Fruit fly (Drosophila melanogaster): ENCODE measurements around the gene mRpL45.

The mRpL45 gene

DNA sequence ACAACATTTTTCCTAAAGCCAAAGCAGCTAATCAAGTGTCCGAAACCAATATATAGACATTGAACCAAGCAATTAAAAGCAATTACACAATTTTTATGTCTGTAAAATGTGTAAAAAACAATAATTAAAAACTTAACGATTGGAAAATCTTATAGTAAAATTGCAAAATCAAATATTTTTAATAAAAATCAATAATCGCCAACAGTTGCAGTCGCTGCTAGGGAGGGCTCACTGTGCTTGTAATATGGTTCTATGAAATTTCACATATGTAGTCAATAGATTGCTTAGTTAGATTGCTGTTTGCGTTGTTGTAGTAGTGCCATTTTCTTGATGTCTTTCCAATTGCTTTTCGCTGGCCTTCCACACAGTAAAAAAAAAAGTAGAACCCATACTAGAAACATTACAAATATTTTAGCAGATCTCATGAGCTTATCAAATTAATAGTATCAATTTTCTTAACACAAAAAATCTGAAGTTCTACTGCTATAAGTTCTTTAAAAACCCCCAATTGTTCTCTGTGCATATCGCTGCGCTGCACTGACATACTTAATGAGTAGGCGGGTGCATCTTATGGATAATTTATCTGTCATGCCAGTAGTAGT, 42.1 kb upstream of the mRpL45 start:
- TF ChIP-seq tai (GFP tag; optimal IDR thresholded peaks at IDR 0.05), result no peak
- TF ChIP-seq Dif (GFP tag; optimal IDR thresholded peaks at IDR 0.05; ENCODE audit: partially characterized antibody), result no peak
- no peak for TF ChIP-seq Mio (GFP tag; optimal IDR thresholded peaks at IDR 0.05)
- no peak for TF ChIP-seq CG32264 (GFP tag; optimal IDR thresholded peaks at IDR 0.05)
- TF ChIP-seq dsf (GFP tag; optimal IDR thresholded peaks at IDR 0.05; ENCODE audit: borderline replicate concordance), result no peak
- no peak for TF ChIP-seq woc (GFP tag; optimal IDR thresholded peaks at IDR 0.05)
- TF ChIP-seq psq (GFP tag; optimal IDR thresholded peaks at IDR 0.05), result no peak
- TF ChIP-seq Vsx2 (GFP tag; optimal IDR thresholded peaks at IDR 0.05; ENCODE audit: partially characterized antibody), result no peak
- no peak for TF ChIP-seq OdsH (GFP tag; optimal IDR thresholded peaks at IDR 0.05)
- TF ChIP-seq foxo (GFP tag; optimal IDR thresholded peaks at IDR 0.05), result no peak
- TF ChIP-seq CG9705 (GFP tag; optimal IDR thresholded peaks at IDR 0.05), result no peak
- TF ChIP-seq brk (GFP tag; optimal IDR thresholded peaks at IDR 0.05), result no peak
- TF ChIP-seq Hr78 (GFP tag; optimal IDR thresholded peaks at IDR 0.05), result no peak
- TF ChIP-seq GATAd (GFP tag; optimal IDR thresholded peaks at IDR 0.05), result no peak
- TF ChIP-seq fru (GFP tag; optimal IDR thresholded peaks at IDR 0.05), result no peak

DNA sequence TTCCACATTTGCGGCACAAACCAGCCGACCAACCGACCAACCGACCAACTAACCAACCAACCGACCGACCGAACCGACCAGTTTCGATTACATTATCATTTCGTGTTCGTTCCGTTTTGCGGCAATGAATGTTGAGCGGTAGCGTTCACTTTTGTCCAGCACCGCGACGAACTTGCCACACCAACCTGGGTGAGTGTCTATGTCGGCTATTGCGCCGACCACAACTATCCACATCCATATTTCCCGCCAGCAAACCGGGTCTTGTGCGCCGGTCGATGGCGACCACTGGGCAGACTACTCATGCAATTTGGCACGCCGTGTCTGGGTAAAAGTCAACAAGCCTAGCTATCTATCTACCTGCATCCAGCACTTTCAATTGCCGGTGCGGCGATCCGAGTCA, 41.3 kb upstream of the mRpL45 start:
- TF ChIP-seq GATAd (GFP tag; optimal IDR thresholded peaks at IDR 0.05), result no peak
- no peak for TF ChIP-seq sv (GFP tag; optimal IDR thresholded peaks at IDR 0.05)

DNA sequence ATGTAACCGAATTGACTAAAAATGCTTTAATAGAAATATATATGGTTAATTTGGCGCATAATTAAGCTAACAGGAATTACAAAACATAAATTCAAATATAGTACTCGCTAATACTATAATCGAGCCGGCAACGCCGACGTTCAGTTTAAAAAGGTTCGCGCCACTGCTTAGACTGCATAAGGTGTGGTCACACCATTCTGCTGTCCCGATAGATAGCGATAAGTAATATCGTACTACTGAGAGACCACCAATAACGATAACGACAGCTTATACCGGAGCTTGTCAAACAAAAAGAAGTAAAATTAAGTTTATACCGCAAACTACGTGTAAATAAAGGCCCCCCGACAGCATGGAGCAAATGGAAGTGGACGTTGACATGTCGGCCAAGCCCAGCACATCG, 37.7 kb upstream of the mRpL45 start, which contains the start of gene CSN6:
Gene CSN6, plus strand, starts transcription at position 228 of the 400 bp plus-strand sequence.
- no peak for TF ChIP-seq usp (GFP tag; optimal IDR thresholded peaks at IDR 0.05)
- TF ChIP-seq Myc (optimal IDR thresholded peaks at IDR 0.05), result peak; percentile 19

dm6 chr3R:22582981-22583380, 35.3 kb upstream of the mRpL45 start, which contains the start of gene Dph5:
Dph5 (minus strand) TSS chr3R:22583225.
- TF ChIP-seq OdsH (GFP tag; optimal IDR thresholded peaks at IDR 0.05) (no peak), fru (GFP tag; optimal IDR thresholded peaks at IDR 0.05) (no peak), Abd-B (GFP tag; optimal IDR thresholded peaks at IDR 0.05) (no peak), jim (GFP tag; optimal IDR thresholded peaks at IDR 0.05) (no peak), CG9705 (GFP tag; optimal IDR thresholded peaks at IDR 0.05) (no peak), Hr78 (GFP tag; optimal IDR thresholded peaks at IDR 0.05) (no peak), woc (GFP tag; optimal IDR thresholded peaks at IDR 0.05) (no peak), sv (GFP tag; optimal IDR thresholded peaks at IDR 0.05) (no peak), psq (GFP tag; optimal IDR thresholded peaks at IDR 0.05) (no peak), rgr (GFP tag; optimal IDR thresholded peaks at IDR 0.05) (no peak), CG32264 (GFP tag; optimal IDR thresholded peaks at IDR 0.05) (no peak), Hr83 (GFP tag; optimal IDR thresholded peaks at IDR 0.05; ENCODE audit: poor library complexity, severe bottlenecking) (no peak), ey (GFP tag; optimal IDR thresholded peaks at IDR 0.05) (no peak), Vsx2 (GFP tag; optimal IDR thresholded peaks at IDR 0.05; ENCODE audit: partially characterized antibody) (no peak), GATAd (GFP tag; optimal IDR thresholded peaks at IDR 0.05) (no peak), dl (GFP tag; optimal IDR thresholded peaks at IDR 0.05; ENCODE audit: insufficient read depth in 1 of 2, partially characterized antibody in 2 of 2) (no peak), Hnf4 (GFP tag; optimal IDR thresholded peaks at IDR 0.05) (no peak), brk (GFP tag; optimal IDR thresholded peaks at IDR 0.05) (no peak), Sp1 (GFP tag; optimal IDR thresholded peaks at IDR 0.05) (no peak), dmrt93B (GFP tag; optimal IDR thresholded peaks at IDR 0.05) (no peak)

- TF ChIP-seq sv (GFP tag; optimal IDR thresholded peaks at IDR 0.05), result no peak
- no peak for TF ChIP-seq Jra (GFP tag; optimal IDR thresholded peaks at IDR 0.05)
- no peak for TF ChIP-seq jim (GFP tag; optimal IDR thresholded peaks at IDR 0.05)
- TF ChIP-seq Rel (GFP tag; optimal IDR thresholded peaks at IDR 0.05), result no peak
- no peak for TF ChIP-seq Rel (tag; optimal IDR thresholded peaks at IDR 0.05)
- no peak for TF ChIP-seq GATAd (GFP tag; optimal IDR thresholded peaks at IDR 0.05)
- TF ChIP-seq Hr83 (GFP tag; optimal IDR thresholded peaks at IDR 0.05; ENCODE audit: poor library complexity, severe bottlenecking), result no peak
- TF ChIP-seq psq (GFP tag; optimal IDR thresholded peaks at IDR 0.05), result no peak
- TF ChIP-seq foxo (GFP tag; optimal IDR thresholded peaks at IDR 0.05), result no peak
- no peak for TF ChIP-seq rgr (GFP tag; optimal IDR thresholded peaks at IDR 0.05)
- no peak for TF ChIP-seq tai (GFP tag; optimal IDR thresholded peaks at IDR 0.05)
- no peak for TF ChIP-seq dl (GFP tag; optimal IDR thresholded peaks at IDR 0.05; ENCODE audit: insufficient read depth in 1 of 2, partially characterized antibody in 2 of 2)
- no peak for TF ChIP-seq usp (GFP tag; optimal IDR thresholded peaks at IDR 0.05)
- TF ChIP-seq fru (GFP tag; optimal IDR thresholded peaks at IDR 0.05), result no peak
- TF ChIP-seq woc (GFP tag; optimal IDR thresholded peaks at IDR 0.05), result no peak
- TF ChIP-seq sage (GFP tag; optimal IDR thresholded peaks at IDR 0.05), result no peak
- no peak for TF ChIP-seq brk (GFP tag; optimal IDR thresholded peaks at IDR 0.05)
- no peak for TF ChIP-seq h (GFP tag; optimal IDR thresholded peaks at IDR 0.05)
Observed at dm6 chr3R:22584582-22584981, 33.7 kb upstream of the mRpL45 start, which contains the start of the genes CG33107 and CG6937. CG33107 (minus strand) TSS chr3R:22584718. CG6937 (plus strand) TSS chr3R:22584773.

Data from whole organism, wandering third instar larva.